Worm (Caenorhabditis elegans) whole organism, midembryonic: Measurements from ENCODE around the gene C54C6.7.

Source experiments
- T22C8.4 ChIP-seq: fragments of 200-800 bp; sonication (Bioruptor generic); IDR thresholded peaks from 2 replicates; pipeline ENCODE4 v1.3.6; 2022; ENCODE audit warnings: missing genetic modification characterization, missing compliant biosample characterization
- cog-1 ChIP-seq: sonication (generic microtip); optimal IDR thresholded peaks from 2 replicates; lab custom pipeline; 2016; ENCODE audit warnings: missing genetic modification characterization, missing compliant biosample characterization
- flt-1 ChIP-seq: fragments of 200-800 bp; sonication (Bioruptor generic); IDR thresholded peaks from 2 replicates; pipeline ENCODE4 v1.3.6; 2022; ENCODE audit warnings: missing genetic modification characterization, missing compliant biosample characterization
- klf-2 ChIP-seq: fragments of 200-800 bp; sonication (Bioruptor generic); conservative IDR thresholded peaks from 2 replicates; pipeline ENCODE4 v1.3.6; 2022; ENCODE audit warnings: missing genetic modification reagents, missing genetic modification characterization, missing compliant biosample characterization
- med-1 ChIP-seq: sonication (generic microtip); optimal IDR thresholded peaks from 2 replicates; lab custom pipeline; 2017; ENCODE audit warnings: missing genetic modification characterization, mild to moderate bottlenecking, missing compliant biosample characterization, antibody characterized with exemption, missing genetic modification reagents; ENCODE audit not compliant: insufficient read depth
- ref-1 ChIP-seq: fragments of 200-800 bp; sonication (Bioruptor generic); conservative IDR thresholded peaks from 2 replicates; pipeline ENCODE4 v1.3.6; 2022; ENCODE audit warnings: missing genetic modification reagents, missing genetic modification characterization, missing compliant biosample characterization
- tab-1 ChIP-seq: fragments of 200-800 bp; sonication (Bioruptor generic); IDR thresholded peaks from 2 replicates; pipeline ENCODE4 v1.3.6; 2022; ENCODE audit warnings: missing genetic modification characterization, missing compliant biosample characterization
- ztf-23 ChIP-seq: fragments of 200-800 bp; sonication (Bioruptor generic); IDR thresholded peaks from 2 replicates; pipeline ENCODE4 v1.3.6; 2022; ENCODE audit warnings: missing genetic modification reagents, missing genetic modification characterization, missing compliant biosample characterization
- ztf-29 ChIP-seq: fragments of 200-800 bp; sonication (Bioruptor generic); IDR thresholded peaks from 2 replicates; pipeline ENCODE4 v1.3.6; 2022; ENCODE audit warnings: missing genetic modification reagents, missing genetic modification characterization, missing compliant biosample characterization

Gene C54C6.7

ce11 chrIII:3566785-3567184, 20.6 kb upstream of the C54C6.7 start:
- TF ChIP-seq flt-1 (GFP tag; lab: Robert Waterston, UW) (0 out of 2 replicates have a peak, but pooled peaks have one; percentile 35), ztf-23 (no peak)

ce11 chrIII:3564762-3565359, 18.6 kb upstream of the C54C6.7 start:
- TF ChIP-seq med-1 = no peak
- no peak for TF ChIP-seq T22C8.4 (GFP tag; lab: Robert Waterston, UW)
- no peak for TF ChIP-seq flt-1 (GFP tag; lab: Robert Waterston, UW)
- no peak for TF ChIP-seq tab-1 (GFP tag; lab: Robert Waterston, UW)
- no peak for TF ChIP-seq ztf-23
- TF ChIP-seq cog-1 (tag; lab: Kevin White, UChicago) = no peak
- TF ChIP-seq ztf-29 = no peak
- no peak for TF ChIP-seq klf-2 (GFP tag; lab: Robert Waterston, UW)
- no peak for TF ChIP-seq ref-1 (GFP tag; lab: Robert Waterston, UW)

ce11 chrIII:3562276-3562675, 16.1 kb upstream of the C54C6.7 start:
- TF ChIP-seq klf-2 (GFP tag; lab: Robert Waterston, UW) (no peak), T22C8.4 (GFP tag; lab: Robert Waterston, UW) (no peak), ref-1 (GFP tag; lab: Robert Waterston, UW) (no peak), ztf-23 (no peak)

ce11 chrIII:3560235-3560634, 14.0 kb upstream of the C54C6.7 start:
- TF ChIP-seq tab-1 (GFP tag; lab: Robert Waterston, UW) = no peak
- TF ChIP-seq klf-2 (GFP tag; lab: Robert Waterston, UW) = no peak
- no peak for TF ChIP-seq med-1

- TF ChIP-seq cog-1 (tag; lab: Kevin White, UChicago) (no peak), ztf-23 (no peak), flt-1 (GFP tag; lab: Robert Waterston, UW) (no peak), ztf-29 (no peak), ref-1 (GFP tag; lab: Robert Waterston, UW) (no peak), klf-2 (GFP tag; lab: Robert Waterston, UW) (no peak), med-1 (no peak)
Measured at ce11 chrIII:3553349-3553748, 7.1 kb upstream of the C54C6.7 start, which contains the start of gene C54C6.4. C54C6.4 (plus strand) TSS chrIII:3553649.

ce11 chrIII:3550364-3550763, 4.1 kb upstream of the C54C6.7 start:
- no peak for TF ChIP-seq cog-1 (tag; lab: Kevin White, UChicago)
- TF ChIP-seq ref-1 (GFP tag; lab: Robert Waterston, UW) = no peak
- no peak for TF ChIP-seq klf-2 (GFP tag; lab: Robert Waterston, UW)
- TF ChIP-seq T22C8.4 (GFP tag; lab: Robert Waterston, UW) = no peak
- no peak for TF ChIP-seq ztf-29

ce11 chrIII:3549750-3550149, 3.5 kb upstream of the C54C6.7 start, which contains the start of gene C54C6.5:
C54C6.5 (minus strand) TSS chrIII:3549850.
- TF ChIP-seq flt-1 (GFP tag; lab: Robert Waterston, UW) = no peak
- no peak for TF ChIP-seq ztf-23
- no peak for TF ChIP-seq klf-2 (GFP tag; lab: Robert Waterston, UW)

ce11 chrIII:3548017-3548416, 1.8 kb upstream of the C54C6.7 start, which contains the start of gene C54C6.11:
C54C6.11 (plus strand) TSS chrIII:3548317.
- TF ChIP-seq med-1 (no peak), ref-1 (GFP tag; lab: Robert Waterston, UW) (no peak), flt-1 (GFP tag; lab: Robert Waterston, UW) (no peak), T22C8.4 (GFP tag; lab: Robert Waterston, UW) (no peak), ztf-23 (no peak), ztf-29 (no peak), cog-1 (tag; lab: Kevin White, UChicago) (no peak), klf-2 (GFP tag; lab: Robert Waterston, UW) (no peak), tab-1 (GFP tag; lab: Robert Waterston, UW) (no peak)

- no peak for TF ChIP-seq ref-1 (GFP tag; lab: Robert Waterston, UW)
- no peak for TF ChIP-seq ztf-29
- TF ChIP-seq T22C8.4 (GFP tag; lab: Robert Waterston, UW) = no peak
- no peak for TF ChIP-seq klf-2 (GFP tag; lab: Robert Waterston, UW)
- TF ChIP-seq cog-1 (tag; lab: Kevin White, UChicago) = peak; percentile 44
- TF ChIP-seq flt-1 (GFP tag; lab: Robert Waterston, UW) = peak; percentile 19; the same call in 1 of the 2 replicates
Measured at ce11 chrIII:3543071-3543470, 3.2 kb downstream of the C54C6.7 start.

- TF ChIP-seq med-1 = no peak
- TF ChIP-seq cog-1 (tag; lab: Kevin White, UChicago) = no peak
- TF ChIP-seq ref-1 (GFP tag; lab: Robert Waterston, UW) = no peak
- no peak for TF ChIP-seq klf-2 (GFP tag; lab: Robert Waterston, UW)
- TF ChIP-seq ztf-23 = no peak
- TF ChIP-seq flt-1 (GFP tag; lab: Robert Waterston, UW) = no peak
- no peak for TF ChIP-seq tab-1 (GFP tag; lab: Robert Waterston, UW)
- no peak for TF ChIP-seq ztf-29
- TF ChIP-seq T22C8.4 (GFP tag; lab: Robert Waterston, UW) = no peak
Measured at ce11 chrIII:3542105-3542504, 4.1 kb downstream of the C54C6.7 start.

- TF ChIP-seq ztf-29 = no peak
- no peak for TF ChIP-seq ref-1 (GFP tag; lab: Robert Waterston, UW)
- no peak for TF ChIP-seq tab-1 (GFP tag; lab: Robert Waterston, UW)
- TF ChIP-seq med-1 = no peak
Measured at ce11 chrIII:3541539-3541938, 4.7 kb downstream of the C54C6.7 start, which contains the start of gene ben-1. ben-1 (minus strand) TSS chrIII:3541639.
